Fruit fly (Drosophila melanogaster): ENCODE data around the gene slo.

Gene slo

DNA sequence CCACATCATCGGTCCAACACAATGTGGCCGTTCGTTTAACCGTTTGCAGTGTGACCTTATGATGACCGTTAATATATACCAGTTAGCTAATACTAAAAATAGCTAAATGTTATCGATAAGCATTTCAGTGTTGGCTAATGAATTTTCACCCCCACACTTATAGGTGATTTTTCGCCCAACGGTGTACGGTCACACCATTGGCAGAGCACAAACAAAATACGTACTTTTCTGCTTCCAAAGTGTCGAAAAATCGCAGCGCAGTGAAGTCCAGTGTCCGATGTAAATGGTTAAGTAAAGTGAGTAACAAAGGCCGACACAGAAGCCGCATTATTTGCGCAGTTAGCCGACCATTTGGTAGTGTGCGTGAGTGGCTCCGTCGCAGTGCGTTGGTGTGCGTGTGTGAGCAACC is 36.8 kb upstream of the slo start, which contains the start of the genes Syx18 and atl (continued):
- TF ChIP-seq dan (GFP tag; IDR thresholded peaks at IDR 0.05) (no peak), CG8478 (optimal IDR thresholded peaks at IDR 0.05) (peak; percentile 38), Scr (GFP tag; IDR thresholded peaks at IDR 0.05; ENCODE audit: partially characterized antibody) (peak; percentile 31; the same call in 1 of the 2 replicates), Poxn (GFP tag; IDR thresholded peaks at IDR 0.05) (no peak), ems (GFP tag; optimal IDR thresholded peaks at IDR 0.05) (peak; percentile 54), H15 (GFP tag; IDR thresholded peaks at IDR 0.05) (no peak), Myb (GFP tag; optimal IDR thresholded peaks at IDR 0.05) (peak; percentile 92), Mad (GFP tag; optimal IDR thresholded peaks at IDR 0.05) (peak; percentile 7), E2f2 (GFP tag; IDR thresholded peaks at IDR 0.05) (peak; percentile 73), Fer1 (GFP tag; optimal IDR thresholded peaks at IDR 0.05) (peak; percentile 64), vfl (GFP tag; optimal IDR thresholded peaks at IDR 0.05) (peak; percentile 27), trem (tag; optimal IDR thresholded peaks at IDR 0.05) (peak; percentile 80), CG2875 (GFP tag; optimal IDR thresholded peaks at IDR 0.05) (peak; percentile 23), ftz-f1 (GFP tag; optimal IDR thresholded peaks at IDR 0.05) (peak; percentile 9), Side (GFP tag; optimal IDR thresholded peaks at IDR 0.05) (peak; percentile 46), Fer2 (tag; optimal IDR thresholded peaks at IDR 0.05) (no peak), CG7271 (tag; optimal IDR thresholded peaks at IDR 0.05) (peak; percentile 11), CG3847 (GFP tag; IDR thresholded peaks at IDR 0.05) (peak; percentile 73; the same call in 1 of the 2 replicates), yki (optimal IDR thresholded peaks at IDR 0.05) (no peak), sug (tag; optimal IDR thresholded peaks at IDR 0.05) (peak; percentile 35), zen (tag; optimal IDR thresholded peaks at IDR 0.05) (peak; percentile 58), CG15514 (GFP tag; optimal IDR thresholded peaks at IDR 0.05) (peak; percentile 55), CG17829 (tag; optimal IDR thresholded peaks at IDR 0.05) (peak; percentile 64), phol (tag; optimal IDR thresholded peaks at IDR 0.05) (peak; percentile 47), CG13123 (GFP tag; optimal IDR thresholded peaks at IDR 0.05) (no peak), CG17186 (GFP tag; optimal IDR thresholded peaks at IDR 0.05) (peak; percentile 48), PHDP (tag; optimal IDR thresholded peaks at IDR 0.05) (peak; percentile 32), Dek (tag; optimal IDR thresholded peaks at IDR 0.05) (peak; percentile 4), Xbp1 (GFP tag; optimal IDR thresholded peaks at IDR 0.05) (peak; percentile 71), Xrp1 (GFP tag; IDR thresholded peaks at IDR 0.05) (no peak), BEAF-32 (GFP tag; optimal IDR thresholded peaks at IDR 0.05) (peak; percentile 59), Eip74EF (GFP tag; optimal IDR thresholded peaks at IDR 0.05) (peak in 1 of 2 experiments; percentile 19), Dp (GFP tag; optimal IDR thresholded peaks at IDR 0.05) (peak; percentile 71), Sry-β (GFP tag; optimal IDR thresholded peaks at IDR 0.05) (peak; percentile 60)

DNA sequence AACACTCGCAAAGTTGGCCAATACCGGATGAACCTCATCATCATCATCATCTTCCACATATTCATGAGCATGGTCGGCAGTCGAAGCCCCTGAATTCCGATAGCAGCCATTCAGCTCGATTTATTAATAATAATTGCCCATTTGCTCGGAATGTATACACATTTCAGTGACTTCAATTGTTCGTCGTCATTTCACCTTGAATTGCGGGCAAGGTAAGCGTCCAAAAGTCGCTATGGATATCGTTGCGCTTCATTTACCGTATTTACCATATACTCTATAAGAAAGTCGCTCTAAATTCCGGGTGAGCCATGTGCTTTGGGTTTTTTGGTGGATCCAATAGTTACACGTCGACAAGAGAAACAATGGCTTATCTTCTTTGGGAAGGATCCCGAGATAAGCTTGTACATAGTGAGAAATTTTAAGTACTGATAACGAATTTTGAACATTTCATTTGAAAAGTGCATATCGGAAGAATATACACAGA is 36.2 kb upstream of the slo start:
- TF ChIP-seq CG3847 (GFP tag; IDR thresholded peaks at IDR 0.05) (peak; percentile 26; the same call in 1 of the 2 replicates), pros (GFP tag; optimal IDR thresholded peaks at IDR 0.05) (no peak), CG15601 (tag; optimal IDR thresholded peaks at IDR 0.05) (no peak), CG17385 (GFP tag; optimal IDR thresholded peaks at IDR 0.05) (peak; percentile 33), CG4730 (GFP tag; IDR thresholded peaks at IDR 0.05) (peak; percentile 29; the same call in 1 of the 2 replicates), Abd-B (GFP tag; optimal IDR thresholded peaks at IDR 0.05) (no peak), nmo (GFP tag; optimal IDR thresholded peaks at IDR 0.05) (peak; percentile 25), CG31365 (tag; optimal IDR thresholded peaks at IDR 0.05) (no peak), Fer3 (tag; optimal IDR thresholded peaks at IDR 0.05) (peak; percentile 33), gsb (GFP tag; IDR thresholded peaks at IDR 0.05) (0 out of 2 replicates have a peak, but pooled peaks have one; percentile 49), Meics (GFP tag; optimal IDR thresholded peaks at IDR 0.05) (peak; percentile 22), CG9797 (GFP tag; optimal IDR thresholded peaks at IDR 0.05) (no peak), dimm (GFP tag; IDR thresholded peaks at IDR 0.05) (no peak), CG9437 (GFP tag; optimal IDR thresholded peaks at IDR 0.05) (peak; percentile 45), CG2120 (GFP tag; optimal IDR thresholded peaks at IDR 0.05) (peak; percentile 39), Max (GFP tag; optimal IDR thresholded peaks at IDR 0.05) (peak; percentile 2), CG15514 (GFP tag; optimal IDR thresholded peaks at IDR 0.05) (no peak), Rfx (GFP tag; IDR thresholded peaks at IDR 0.05) (peak; percentile 17; the same call in 1 of the 2 replicates), CG13424 (tag; optimal IDR thresholded peaks at IDR 0.05) (peak; percentile 54)
